Fruit fly (Drosophila melanogaster) Kc167 (cell line): ENCODE data around the gene Pex10.

Experiments
- Myc ChIP-seq: fragments of >200 bp; optimal IDR thresholded peaks from 2 replicates; lab custom pipeline; 2017; ENCODE audit warnings: missing external identifiers
- Sin3A ChIP-seq: fragments of >200 bp; optimal IDR thresholded peaks from 2 replicates; lab custom pipeline; 2018; ENCODE audit warnings: missing external identifiers
- h ChIP-seq: fragments of >200 bp; optimal IDR thresholded peaks from 3 replicates; lab custom pipeline; 2018; ENCODE audit warnings: missing external identifiers
- psq ChIP-seq: fragments of >200 bp; optimal IDR thresholded peaks from 2 replicates; lab custom pipeline; 2017; ENCODE audit warnings: missing external identifiers
- ttk ChIP-seq: sonication (Bioruptor generic); optimal IDR thresholded peaks from 2 replicates; lab custom pipeline; 2017; ENCODE audit warnings: missing external identifiers

DNA sequence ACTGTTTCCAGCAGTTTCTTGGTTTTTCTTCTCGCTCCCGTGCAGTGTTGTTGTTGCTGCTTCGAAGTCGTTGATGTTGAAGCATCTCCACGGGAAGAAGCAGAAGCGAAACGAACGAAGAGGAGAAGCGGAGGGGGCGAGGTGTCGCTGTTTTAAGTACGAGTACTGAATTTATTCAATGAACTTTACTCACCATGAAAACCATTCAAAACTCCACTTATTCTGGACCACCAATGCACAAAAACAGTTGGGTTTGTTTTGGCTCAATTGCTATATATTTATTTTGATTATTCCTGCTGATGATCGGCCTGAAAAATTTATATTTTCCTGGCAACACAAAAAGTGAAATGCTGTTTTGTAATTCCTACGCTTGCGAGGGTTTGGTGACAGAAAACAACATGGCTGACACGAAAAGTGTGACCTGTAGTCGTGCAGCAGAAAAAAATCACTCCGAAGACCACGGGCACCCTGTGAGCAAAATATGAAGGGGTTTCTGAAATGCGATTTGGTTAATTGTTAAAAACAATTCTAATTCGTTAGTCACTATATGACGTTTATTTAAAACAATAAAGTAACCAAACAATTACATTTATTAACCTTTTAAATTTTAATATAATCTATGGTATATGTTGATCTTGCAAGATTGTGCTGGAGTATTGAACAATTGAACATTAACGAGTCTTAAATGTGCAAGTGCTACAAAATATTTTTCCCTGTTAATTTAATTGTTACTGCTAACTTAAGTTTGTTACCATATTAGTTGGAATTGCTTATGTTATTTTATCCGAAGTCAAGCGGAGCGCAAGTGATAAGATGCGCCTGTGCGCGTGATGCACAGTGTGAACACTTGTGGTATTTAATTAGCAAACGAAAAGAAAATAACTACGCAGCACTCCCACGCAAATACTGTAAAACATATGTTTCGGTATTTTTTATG is 10.5 kb downstream of the Pex10 start, which contains the start of gene CG7879:
- TF ChIP-seq Sin3A (lab: Kevin White, UChicago) (no peak), Myc (lab: Kevin White, UChicago) (no peak), psq (lab: Kevin White, UChicago) (no peak), ttk (no peak), h (lab: Kevin White, UChicago) (no peak)
